Fruit fly (Drosophila melanogaster) S2 (cell line): ENCODE measurements around the gene ras.

ENCODE experiments used
- CG8478 ChIP-seq: fragments of >200 bp; optimal IDR thresholded peaks from 2 replicates; lab custom pipeline; 2018
- CTCF ChIP-seq, 2 experiments: fragments of >200 bp; optimal IDR thresholded peaks; 2 replicates each; lab custom pipeline; 2018

- TF ChIP-seq CG8478 (lab: Kevin White, UChicago) (no peak), CTCF (optimal IDR thresholded peaks at IDR 0.05; lab: Kevin White, UChicago) (no peak)
Observed at dm6 chrX:10742578-10742976, 1.7 kb upstream of the ras start.
